Worm (Caenorhabditis elegans) whole organism, L4 larva: ENCODE measurements around the gene W04E12.9.

Source experiments
- ama-1 ChIP-seq: fragments of 150-350 bp; optimal IDR thresholded peaks from 2 replicates; lab custom pipeline; 2014; ENCODE audit warnings: inconsistent platforms, mixed read lengths
- ceh-62 ChIP-seq: sonication (generic microtip); optimal IDR thresholded peaks from 2 replicates; lab custom pipeline; 2017; ENCODE audit warnings: missing biosample characterization, missing genetic modification characterization
- daf-12 ChIP-seq: fragments of 150-350 bp; optimal IDR thresholded peaks from 2 replicates; lab custom pipeline; 2014; ENCODE audit warnings: missing biosample characterization, missing genetic modification reagents, missing genetic modification characterization
- dmd-8 ChIP-seq: fragments of 200-800 bp; sonication (Bioruptor generic); IDR thresholded peaks from 2 replicates; pipeline ENCODE4 v1.3.6; 2022; ENCODE audit warnings: missing genetic modification characterization, missing compliant biosample characterization
- fos-1 ChIP-seq: fragments of 150-350 bp; optimal IDR thresholded peaks from 2 replicates; lab custom pipeline; 2014; ENCODE audit warnings: missing biosample characterization, missing genetic modification characterization
- mdl-1 ChIP-seq, 2 experiments: fragments of 150-350 bp in 1 of 2; sonication (generic microtip) in 1 of 2; optimal IDR thresholded peaks; 2 replicates each; lab custom pipeline; 2014 to 2017; ENCODE audit warnings: missing biosample characterization in 2 of 2, missing genetic modification characterization in 2 of 2
- nhr-11 ChIP-seq: fragments of 150-350 bp; optimal IDR thresholded peaks from 2 replicates; lab custom pipeline; 2014; ENCODE audit warnings: missing biosample characterization, missing genetic modification characterization
- nhr-237 ChIP-seq: sonication (generic microtip); optimal IDR thresholded peaks from 2 replicates; lab custom pipeline; 2017; ENCODE audit warnings: missing biosample characterization, missing genetic modification characterization
- nhr-41 ChIP-seq: fragments of 200-800 bp; sonication (Bioruptor generic); IDR thresholded peaks from 2 replicates; pipeline ENCODE4 v1.3.6; 2022; ENCODE audit warnings: missing genetic modification reagents, missing genetic modification characterization, missing compliant biosample characterization
- nhr-48 ChIP-seq: sonication (generic microtip); optimal IDR thresholded peaks from 2 replicates; lab custom pipeline; 2016; ENCODE audit warnings: mild to moderate bottlenecking, missing genetic modification characterization, missing compliant biosample characterization
- zag-1 ChIP-seq: fragments of 150-350 bp; optimal IDR thresholded peaks from 2 replicates; lab custom pipeline; 2014; ENCODE audit warnings: missing biosample characterization, missing genetic modification characterization
- ztf-7 ChIP-seq: fragments of 150-350 bp; optimal IDR thresholded peaks from 2 replicates; lab custom pipeline; 2014; ENCODE audit warnings: missing biosample characterization, missing genetic modification characterization

DNA sequence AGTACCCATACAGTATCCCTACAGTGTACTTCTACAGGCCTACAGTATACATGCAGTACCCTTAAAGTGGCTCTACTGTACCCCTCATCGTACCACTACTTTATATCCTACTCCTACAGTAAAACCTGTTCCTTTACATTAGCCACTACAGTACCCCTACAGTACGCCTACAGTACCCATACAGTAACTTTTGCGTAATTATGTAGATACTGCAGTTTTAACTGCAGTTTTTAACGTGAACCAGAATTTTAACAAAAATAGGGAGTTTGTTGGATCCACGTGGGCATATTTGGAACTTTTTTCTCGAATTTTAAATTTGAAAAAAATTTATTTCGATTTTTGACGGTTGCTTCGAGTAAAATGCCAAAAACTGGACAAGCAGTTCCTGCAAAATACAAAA lies 13.0 kb upstream of the W04E12.9 start, which contains the start of gene W04E12.4:
- TF ChIP-seq nhr-48 (no peak), zag-1 (tag; lab: Kevin White, UChicago) (no peak), fos-1 (tag; lab: Kevin White, UChicago) (no peak), nhr-41 (GFP tag; lab: Robert Waterston, UW) (no peak), mdl-1 (tag; optimal IDR thresholded peaks at IDR 0.05; lab: Kevin White, UChicago) (no peak), ceh-62 (tag; lab: Kevin White, UChicago) (no peak), ama-1 (no peak), nhr-237 (tag; lab: Kevin White, UChicago) (no peak), ztf-7 (tag; lab: Kevin White, UChicago) (no peak), dmd-8 (no peak), nhr-11 (tag; lab: Kevin White, UChicago) (no peak), daf-12 (no peak)
